Fruit fly (Drosophila melanogaster) whole organism, wandering third instar larva: ENCODE results near the gene gig.
A peak's percentile ranks its signal among the peaks of the same experiment; 100 is the strongest.

ENCODE experiments used
- Abd-B ChIP-seq: fragments of >200 bp; optimal IDR thresholded peaks from 2 replicates; lab custom pipeline; 2017; ENCODE audit warnings: missing biosample characterization, missing genetic modification characterization
- CG9705 ChIP-seq: fragments of 200-800 bp; sonication (Bioruptor generic); optimal IDR thresholded peaks from 2 replicates; lab custom pipeline; 2018; ENCODE audit warnings: missing biosample characterization, mild to moderate bottlenecking, missing genetic modification characterization
- CrebA ChIP-seq: fragments of 200-800 bp; sonication (Bioruptor generic); optimal IDR thresholded peaks from 2 replicates; lab custom pipeline; 2016; ENCODE audit warnings: missing biosample characterization, mild to moderate bottlenecking, missing genetic modification characterization, borderline replicate concordance
- Dfd ChIP-seq: fragments of >200 bp; optimal IDR thresholded peaks from 2 replicates; lab custom pipeline; 2017; ENCODE audit warnings: missing biosample characterization, missing genetic modification characterization
- Dif ChIP-seq: fragments of 200-275, 200-300 bp; sonication (Bioruptor generic); optimal IDR thresholded peaks from 2 replicates; lab custom pipeline; 2018; ENCODE audit warnings: missing biosample characterization, missing genetic modification characterization; ENCODE audit not compliant: partially characterized antibody
- GATAd ChIP-seq: sonication (Bioruptor generic); optimal IDR thresholded peaks from 2 replicates; lab custom pipeline; 2016; ENCODE audit warnings: missing biosample characterization, missing genetic modification characterization
- HLH106 ChIP-seq: fragments of 200-800 bp; optimal IDR thresholded peaks from 3 replicates; lab custom pipeline; 2019; ENCODE audit warnings: missing biosample characterization, mild to moderate bottlenecking, missing genetic modification characterization, moderate library complexity
- Hnf4 ChIP-seq: fragments of 200-800 bp; sonication (Bioruptor generic); optimal IDR thresholded peaks from 2 replicates; lab custom pipeline; 2016; ENCODE audit warnings: missing biosample characterization, mild to moderate bottlenecking, missing genetic modification characterization
- Hr78 ChIP-seq: fragments of >200 bp; optimal IDR thresholded peaks from 2 replicates; lab custom pipeline; 2017; ENCODE audit warnings: missing biosample characterization, missing genetic modification characterization
- Hr83 ChIP-seq: fragments of 200-300 bp; sonication (Bioruptor generic); optimal IDR thresholded peaks from 2 replicates; lab custom pipeline; 2016; ENCODE audit warnings: missing biosample characterization, mild to moderate bottlenecking, missing genetic modification characterization, moderate library complexity; ENCODE audit not compliant: poor library complexity, severe bottlenecking
- Jra ChIP-seq: sonication (Bioruptor generic); optimal IDR thresholded peaks from 2 replicates; lab custom pipeline; 2016; ENCODE audit warnings: missing biosample characterization, missing genetic modification characterization
- Mio ChIP-seq: sonication (Bioruptor generic); optimal IDR thresholded peaks from 2 replicates; lab custom pipeline; 2016; ENCODE audit warnings: missing biosample characterization, missing genetic modification characterization
- Myc ChIP-seq: fragments of >200 bp; optimal IDR thresholded peaks from 2 replicates; lab custom pipeline; 2017
- N ChIP-seq: fragments of >200 bp; optimal IDR thresholded peaks from 2 replicates; lab custom pipeline; 2018; ENCODE audit warnings: missing biosample characterization, missing external identifiers, missing genetic modification characterization
- OdsH ChIP-seq: fragments of 200-800 bp; sonication (Bioruptor generic); optimal IDR thresholded peaks from 2 replicates; lab custom pipeline; 2016; ENCODE audit warnings: missing biosample characterization, mild to moderate bottlenecking, missing genetic modification characterization
- Rel ChIP-seq, 2 experiments: fragments of 200-800 bp; sonication (Bioruptor generic) in 1 of 2; optimal IDR thresholded peaks; 2 replicates in 1 of 2; 3 replicates in 1 of 2; lab custom pipeline; 2016 to 2019; ENCODE audit warnings: mild to moderate bottlenecking in 2 of 2, missing biosample characterization in 2 of 2, missing genetic modification characterization in 2 of 2, moderate library complexity in 1 of 2
- Sp1 ChIP-seq: fragments of 200-800 bp; sonication (Bioruptor generic); optimal IDR thresholded peaks from 3 replicates; lab custom pipeline; 2019; ENCODE audit warnings: missing biosample characterization, mild to moderate bottlenecking, missing genetic modification characterization, moderate library complexity
- Vsx2 ChIP-seq: fragments of 200-300, 225-300 bp; sonication (Bioruptor generic); optimal IDR thresholded peaks from 2 replicates; lab custom pipeline; 2018; ENCODE audit warnings: missing biosample characterization, missing genetic modification characterization; ENCODE audit not compliant: partially characterized antibody
- dl ChIP-seq, 2 experiments: fragments of 175-275, 200-275 bp in 1 of 2; fragments of 200-275 bp in 1 of 2; sonication (Bioruptor generic); optimal IDR thresholded peaks; lab custom pipeline; 2018; ENCODE audit warnings: mild to moderate bottlenecking in 2 of 2, missing biosample characterization in 2 of 2, missing genetic modification characterization in 2 of 2, moderate library complexity in 2 of 2; ENCODE audit not compliant: partially characterized antibody in 2 of 2, insufficient read depth in 1 of 2
- dmrt93B ChIP-seq: fragments of 200-800 bp; sonication (Bioruptor generic); optimal IDR thresholded peaks from 2 replicates; lab custom pipeline; 2018; ENCODE audit warnings: missing biosample characterization, mild to moderate bottlenecking, missing genetic modification characterization
- foxo ChIP-seq, 2 experiments: fragments of 200-800 bp; sonication (Bioruptor generic); optimal IDR thresholded peaks; 2 replicates in 1 of 2; 3 replicates in 1 of 2; lab custom pipeline; 2016 to 2017; ENCODE audit warnings: missing biosample characterization in 2 of 2, missing genetic modification characterization in 2 of 2
- fru ChIP-seq: fragments of 200-800 bp; sonication (Bioruptor generic); optimal IDR thresholded peaks from 3 replicates; lab custom pipeline; 2016; ENCODE audit warnings: missing biosample characterization, mild to moderate bottlenecking, missing genetic modification characterization
- h ChIP-seq: fragments of 200-800 bp; sonication (Bioruptor generic); optimal IDR thresholded peaks from 3 replicates; lab custom pipeline; 2016; ENCODE audit warnings: missing biosample characterization, mild to moderate bottlenecking, missing genetic modification characterization
- jim ChIP-seq: fragments of 175-275, 200-325 bp; sonication (Bioruptor generic); optimal IDR thresholded peaks from 2 replicates; lab custom pipeline; 2016; ENCODE audit warnings: missing biosample characterization, mild to moderate bottlenecking, missing genetic modification characterization
- psq ChIP-seq: fragments of 200-800 bp; sonication (Bioruptor generic); optimal IDR thresholded peaks from 3 replicates; lab custom pipeline; 2017; ENCODE audit warnings: missing biosample characterization, mild to moderate bottlenecking, missing genetic modification characterization, moderate library complexity
- rgr ChIP-seq: fragments of 200-800 bp; sonication (Bioruptor generic); optimal IDR thresholded peaks from 3 replicates; lab custom pipeline; 2016; ENCODE audit warnings: missing biosample characterization, mild to moderate bottlenecking, missing genetic modification characterization
- sv ChIP-seq: fragments of 200-800 bp; sonication (Bioruptor generic); optimal IDR thresholded peaks from 3 replicates; lab custom pipeline; 2016; ENCODE audit warnings: missing biosample characterization, missing genetic modification characterization
- tai ChIP-seq: sonication (Bioruptor generic); optimal IDR thresholded peaks from 2 replicates; lab custom pipeline; 2016; ENCODE audit warnings: missing biosample characterization, missing genetic modification characterization
- woc ChIP-seq: sonication (Bioruptor generic); optimal IDR thresholded peaks from 2 replicates; lab custom pipeline; 2016; ENCODE audit warnings: missing biosample characterization, mild to moderate bottlenecking, missing genetic modification characterization

gig gene

dm6 chr3L:20186294-20187020, 57.5 kb downstream of the gig start:
- peak; percentile 89 for TF ChIP-seq Vsx2
- TF ChIP-seq Hr83 (GFP tag; lab: Kevin White, UChicago): no peak
- peak; percentile 55 for TF ChIP-seq CrebA
- no peak for TF ChIP-seq Hr78 (GFP tag; lab: Kevin White, UChicago)
- no peak for TF ChIP-seq GATAd (GFP tag; lab: Kevin White, UChicago)
- TF ChIP-seq Mio (GFP tag; lab: Kevin White, UChicago): no peak
- TF ChIP-seq N (GFP tag; lab: Kevin White, UChicago): no peak
- no peak for TF ChIP-seq Myc (lab: Kevin White, UChicago)
- TF ChIP-seq jim (GFP tag; lab: Kevin White, UChicago): no peak
- peak; percentile 97 for TF ChIP-seq Dif (GFP tag; lab: Kevin White, UChicago)
- peak; percentile 3 for TF ChIP-seq fru (GFP tag; lab: Kevin White, UChicago)
- peak; percentile 35 for TF ChIP-seq sv (GFP tag; lab: Kevin White, UChicago)
- TF ChIP-seq h (GFP tag; lab: Kevin White, UChicago): no peak
- TF ChIP-seq Rel (GFP tag; optimal IDR thresholded peaks at IDR 0.05; lab: Kevin White, UChicago): no peak
- peak; percentile 15 for TF ChIP-seq Rel (tag; optimal IDR thresholded peaks at IDR 0.05; lab: Kevin White, UChicago)
- no peak for TF ChIP-seq OdsH (GFP tag; lab: Kevin White, UChicago)
- no peak for TF ChIP-seq CG9705 (GFP tag; lab: Kevin White, UChicago)
- TF ChIP-seq rgr: peak; percentile 16
- no peak for TF ChIP-seq dmrt93B (GFP tag; lab: Kevin White, UChicago)
- TF ChIP-seq Hnf4: no peak
- no peak for TF ChIP-seq HLH106 (tag; lab: Kevin White, UChicago)
- TF ChIP-seq woc (GFP tag; lab: Kevin White, UChicago): no peak
- TF ChIP-seq dl (GFP tag; optimal IDR thresholded peaks at IDR 0.05; lab: Kevin White, UChicago; ENCODE audit: insufficient read depth in 1 of 2, partially characterized antibody in 2 of 2): peak; percentile 72 to 78
- peak; percentile 78 for TF ChIP-seq Jra (GFP tag; lab: Kevin White, UChicago)
- no peak for TF ChIP-seq Abd-B (GFP tag; lab: Kevin White, UChicago)
- TF ChIP-seq Sp1 (GFP tag; lab: Kevin White, UChicago): no peak
- no peak for TF ChIP-seq foxo (GFP tag; optimal IDR thresholded peaks at IDR 0.05; lab: Kevin White, UChicago)
- TF ChIP-seq Dfd: no peak
- TF ChIP-seq tai (GFP tag; lab: Kevin White, UChicago): no peak
- TF ChIP-seq psq (GFP tag; lab: Kevin White, UChicago): peak; percentile 46

- TF ChIP-seq CrebA: peak; percentile 80
- no peak for TF ChIP-seq fru (GFP tag; lab: Kevin White, UChicago)
- TF ChIP-seq Sp1 (GFP tag; lab: Kevin White, UChicago): peak; percentile 7
- peak; percentile 59 for TF ChIP-seq Dif (GFP tag; lab: Kevin White, UChicago)
- no peak for TF ChIP-seq GATAd (GFP tag; lab: Kevin White, UChicago)
- TF ChIP-seq Rel (GFP tag; optimal IDR thresholded peaks at IDR 0.05; lab: Kevin White, UChicago): peak; percentile 13
- peak; percentile 63 for TF ChIP-seq Rel (tag; optimal IDR thresholded peaks at IDR 0.05; lab: Kevin White, UChicago)
- peak; percentile 20 for TF ChIP-seq h (GFP tag; lab: Kevin White, UChicago)
- TF ChIP-seq Vsx2: peak; percentile 90
Observed at dm6 chr3L:20187885-20188570, 59.0 kb downstream of the gig start, which contains the start of gene Ssk. Gene Ssk, plus strand, starts transcription at chr3L:20188522.
